Fruit fly (Drosophila melanogaster): ENCODE data around the gene CG44098.
A peak's percentile ranks its signal among the peaks of the same experiment; 100 is the strongest.

The CG44098 gene

dm6 chr3R:4806318-4806757 lies 33.3 kb upstream of the CG44098 start (continued):
- TF ChIP-seq CG34422 (GFP tag; IDR thresholded peaks at IDR 0.05) (peak; percentile 70; the same call in 1 of the 3 replicates), H15 (GFP tag; IDR thresholded peaks at IDR 0.05) (no peak), Aef1 (GFP tag; IDR thresholded peaks at IDR 0.05) (no peak), nom (GFP tag; optimal IDR thresholded peaks at IDR 0.05) (peak; percentile 63), CG9876 (GFP tag; optimal IDR thresholded peaks at IDR 0.05) (peak; percentile 30), Camta (GFP tag; optimal IDR thresholded peaks at IDR 0.05) (peak; percentile 72), Jarid2 (GFP tag; optimal IDR thresholded peaks at IDR 0.05) (peak; percentile 80), wek (GFP tag; optimal IDR thresholded peaks at IDR 0.05) (peak; percentile 88), CG32772 (GFP tag; IDR thresholded peaks at IDR 0.05) (no peak), hb (GFP tag; IDR thresholded peaks at IDR 0.05; ENCODE audit: partially characterized antibody) (no peak), tin (GFP tag; optimal IDR thresholded peaks at IDR 0.05) (peak; percentile 6), Atf-2 (GFP tag; optimal IDR thresholded peaks at IDR 0.05) (peak; percentile 35), CG3838 (GFP tag; optimal IDR thresholded peaks at IDR 0.05) (no peak), CG9609 (GFP tag; optimal IDR thresholded peaks at IDR 0.05) (peak; percentile 32), CG6791 (GFP tag; IDR thresholded peaks at IDR 0.05; ENCODE audit: partially characterized antibody) (no peak), HLH3B (GFP tag; IDR thresholded peaks at IDR 0.05) (peak; percentile 39; the same call in 1 of the 2 replicates), Ptx1 (GFP tag; IDR thresholded peaks at IDR 0.05) (0 out of 2 replicates have a peak, but pooled peaks have one; percentile 15), CG7928 (GFP tag; optimal IDR thresholded peaks at IDR 0.05) (no peak), Bdp1 (GFP tag; optimal IDR thresholded peaks at IDR 0.05) (peak; percentile 48), chn (GFP tag; optimal IDR thresholded peaks at IDR 0.05) (peak; percentile 47), CG15073 (GFP tag; optimal IDR thresholded peaks at IDR 0.05) (no peak), Dll (GFP tag; IDR thresholded peaks at IDR 0.05; ENCODE audit: partially characterized antibody) (0 out of 4 replicates have a peak, but pooled peaks have one; percentile 37), yki (optimal IDR thresholded peaks at IDR 0.05) (peak; percentile 53), rib (GFP tag; IDR thresholded peaks at IDR 0.05) (peak; percentile 18; the same call in 1 of the 2 replicates), ranshi (GFP tag; IDR thresholded peaks at IDR 0.05) (no peak), Dfd (GFP tag; optimal IDR thresholded peaks at IDR 0.05) (no peak), CG17328 (GFP tag; IDR thresholded peaks at IDR 0.05) (peak; percentile 30; the same call in 1 of the 2 replicates), CG14441 (GFP tag; IDR thresholded peaks at IDR 0.05) (0 out of 2 replicates have a peak, but pooled peaks have one; percentile 18), sima (GFP tag; optimal IDR thresholded peaks at IDR 0.05) (no peak), CG42726 (GFP tag; IDR thresholded peaks at IDR 0.05; ENCODE audit: partially characterized antibody) (peak; percentile 17; the same call in 1 of the 2 replicates), CG3726 (GFP tag; IDR thresholded peaks at IDR 0.05) (no peak), Xrp1 (GFP tag; IDR thresholded peaks at IDR 0.05) (peak; percentile 54), CG15011 (GFP tag; optimal IDR thresholded peaks at IDR 0.05) (peak; percentile 65), CG13296 (GFP tag; optimal IDR thresholded peaks at IDR 0.05) (peak; percentile 83), cato (GFP tag; optimal IDR thresholded peaks at IDR 0.05; ENCODE audit: borderline replicate concordance) (no peak), cas (GFP tag; IDR thresholded peaks at IDR 0.05) (no peak), CG3281 (GFP tag; optimal IDR thresholded peaks at IDR 0.05) (peak; percentile 66), salm (tag; optimal IDR thresholded peaks at IDR 0.05) (peak; percentile 65), CG43689 (GFP tag; IDR thresholded peaks at IDR 0.05) (no peak), hbn (GFP tag; IDR thresholded peaks at IDR 0.05; ENCODE audit: partially characterized antibody) (no peak), Sin3A (optimal IDR thresholded peaks at IDR 0.05) (no peak), CG7786 (GFP tag; optimal IDR thresholded peaks at IDR 0.05) (no peak), CG9215 (GFP tag; IDR thresholded peaks at IDR 0.05) (no peak), nmo (GFP tag; optimal IDR thresholded peaks at IDR 0.05) (no peak), CG6689 (GFP tag; IDR thresholded peaks at IDR 0.05) (no peak), CG4328 (GFP tag; optimal IDR thresholded peaks at IDR 0.05) (peak; percentile 49), fd102C (GFP tag; optimal IDR thresholded peaks at IDR 0.05) (peak; percentile 80), kay (GFP tag; optimal IDR thresholded peaks at IDR 0.05) (peak; percentile 3), CG31388 (GFP tag; optimal IDR thresholded peaks at IDR 0.05) (no peak), CG2120 (GFP tag; optimal IDR thresholded peaks at IDR 0.05) (peak; percentile 6), Ada2b (GFP tag; IDR thresholded peaks at IDR 0.05) (peak; percentile 6; the same call in 1 of the 2 replicates), tap (tag; optimal IDR thresholded peaks at IDR 0.05) (peak; percentile 53)
